Worm (Caenorhabditis elegans): ENCODE measurements around the gene lin-33.

lin-33 gene

ce11 chrIV:5924241-5924640 is 6.2 kb upstream of the lin-33 start:
- TF ChIP-seq hlh-1 (tag; optimal IDR thresholded peaks at IDR 0.05) = no peak
- no peak for TF ChIP-seq ztf-11 (tag; optimal IDR thresholded peaks at IDR 0.05)
- peak; percentile 13 for TF ChIP-seq elt-1 (tag; optimal IDR thresholded peaks at IDR 0.05; ENCODE audit: borderline replicate concordance, insufficient read depth)
- no peak for TF ChIP-seq nhr-237 (tag; optimal IDR thresholded peaks at IDR 0.05)
- TF ChIP-seq lsy-2 (tag; optimal IDR thresholded peaks at IDR 0.05) = no peak
- no peak for TF ChIP-seq ces-1 (GFP tag; optimal IDR thresholded peaks at IDR 0.05)
- no peak for TF ChIP-seq tbx-8 (GFP tag; optimal IDR thresholded peaks at IDR 0.05)

ce11 chrIV:5926643-5927042 is 3.8 kb upstream of the lin-33 start:
- peak; percentile 82 for TF ChIP-seq ces-1 (GFP tag; optimal IDR thresholded peaks at IDR 0.05)
- no peak for TF ChIP-seq elt-1 (tag; optimal IDR thresholded peaks at IDR 0.05; ENCODE audit: borderline replicate concordance, insufficient read depth)
- no peak for TF ChIP-seq nhr-2 (tag; optimal IDR thresholded peaks at IDR 0.05)
- TF ChIP-seq lin-13 (tag; optimal IDR thresholded peaks at IDR 0.05) = no peak
- TF ChIP-seq flh-1 (GFP tag; optimal IDR thresholded peaks at IDR 0.05) = no peak
- TF ChIP-seq blmp-1 (tag; optimal IDR thresholded peaks at IDR 0.05) = peak; percentile 62
- TF ChIP-seq ceh-43 (GFP tag; optimal IDR thresholded peaks at IDR 0.05) = peak; percentile 69
- no peak for TF ChIP-seq lin-32 (GFP tag; optimal IDR thresholded peaks at IDR 0.05)
- TF ChIP-seq mls-2 (tag; optimal IDR thresholded peaks at IDR 0.05) = no peak
- no peak for TF ChIP-seq nhr-28 (tag; optimal IDR thresholded peaks at IDR 0.05)
- no peak for TF ChIP-seq ztf-11 (tag; optimal IDR thresholded peaks at IDR 0.05)
- no peak for TF ChIP-seq lsy-2 (tag; optimal IDR thresholded peaks at IDR 0.05)
- TF ChIP-seq snpc-4 (tag; optimal IDR thresholded peaks at IDR 0.05) = no peak
- no peak for TF ChIP-seq pha-4 (tag; optimal IDR thresholded peaks at IDR 0.05)
- TF ChIP-seq cnd-1 (tag; optimal IDR thresholded peaks at IDR 0.05) = peak; percentile 69
- no peak for TF ChIP-seq nhr-12 (tag; optimal IDR thresholded peaks at IDR 0.05)
- peak; percentile 88 for TF ChIP-seq sptf-1 (tag; optimal IDR thresholded peaks at IDR 0.05)

ce11 chrIV:5927805-5928204 is 2.6 kb upstream of the lin-33 start:
- no peak for TF ChIP-seq mep-1 (tag; optimal IDR thresholded peaks at IDR 0.05)
- TF ChIP-seq ces-1 (GFP tag; optimal IDR thresholded peaks at IDR 0.05) = peak; percentile 95
- no peak for TF ChIP-seq lin-13 (tag; optimal IDR thresholded peaks at IDR 0.05)
- no peak for TF ChIP-seq cnd-1 (tag; optimal IDR thresholded peaks at IDR 0.05)
- no peak for TF ChIP-seq ceh-83 (GFP tag; optimal IDR thresholded peaks at IDR 0.05)
- no peak for TF ChIP-seq ztf-11 (tag; optimal IDR thresholded peaks at IDR 0.05)

ce11 chrIV:5928957-5929356 is 1.5 kb upstream of the lin-33 start:
- TF ChIP-seq snpc-4 (tag; optimal IDR thresholded peaks at IDR 0.05) = no peak
- no peak for TF ChIP-seq bed-3 (GFP tag; optimal IDR thresholded peaks at IDR 0.05)
- TF ChIP-seq lin-32 (GFP tag; optimal IDR thresholded peaks at IDR 0.05) = peak; percentile 58
- TF ChIP-seq nhr-2 (tag; optimal IDR thresholded peaks at IDR 0.05) = no peak
- TF ChIP-seq mep-1 (tag; optimal IDR thresholded peaks at IDR 0.05) = no peak
- TF ChIP-seq blmp-1 (tag; optimal IDR thresholded peaks at IDR 0.05) = no peak

ce11 chrIV:5934046-5934445 is 3.6 kb downstream of the lin-33 start, which contains the start of gene H32C10.1:
TSS of gene H32C10.1 (plus strand) at chrIV:5934346.
- TF ChIP-seq blmp-1 (tag; optimal IDR thresholded peaks at IDR 0.05) = no peak
- no peak for TF ChIP-seq tbx-8 (GFP tag; optimal IDR thresholded peaks at IDR 0.05)
- no peak for TF ChIP-seq snpc-4 (tag; optimal IDR thresholded peaks at IDR 0.05)
- TF ChIP-seq ham-2 (GFP tag; optimal IDR thresholded peaks at IDR 0.05) = no peak

ce11 chrIV:5937106-5937505 is 6.7 kb downstream of the lin-33 start:
- TF ChIP-seq sem-2 (GFP tag; optimal IDR thresholded peaks at IDR 0.05) = no peak
- TF ChIP-seq bed-3 (GFP tag; optimal IDR thresholded peaks at IDR 0.05) = no peak
- TF ChIP-seq blmp-1 (tag; optimal IDR thresholded peaks at IDR 0.05) = no peak
- no peak for TF ChIP-seq ham-2 (GFP tag; optimal IDR thresholded peaks at IDR 0.05)

ce11 chrIV:5939122-5939521 is 8.7 kb downstream of the lin-33 start, which contains the start of gene mcu-1:
TSS of gene mcu-1 (minus strand) at chrIV:5939230.
- no peak for TF ChIP-seq ceh-39 (tag; optimal IDR thresholded peaks at IDR 0.05)
- no peak for TF ChIP-seq unc-62 (GFP tag; optimal IDR thresholded peaks at IDR 0.05)
- no peak for TF ChIP-seq ceh-83 (GFP tag; optimal IDR thresholded peaks at IDR 0.05)
- TF ChIP-seq nhr-237 (tag; optimal IDR thresholded peaks at IDR 0.05) = no peak
- no peak for TF ChIP-seq ceh-43 (GFP tag; optimal IDR thresholded peaks at IDR 0.05)
- TF ChIP-seq ces-1 (GFP tag; optimal IDR thresholded peaks at IDR 0.05) = peak; percentile 18
- no peak for TF ChIP-seq lin-13 (tag; optimal IDR thresholded peaks at IDR 0.05)
- no peak for TF ChIP-seq nhr-76 (tag; optimal IDR thresholded peaks at IDR 0.05)

All from whole organism, mixed stage, embryonic.